Fruit fly (Drosophila melanogaster) whole organism, embryonic: Measurements from ENCODE around the gene CkIIbeta.

ENCODE experiments used
- Blimp-1 ChIP-seq: fragments of 200-800 bp; sonication (Bioruptor generic); optimal IDR thresholded peaks from 3 replicates; lab custom pipeline; 2018; ENCODE audit warnings: missing biosample characterization, missing genetic modification characterization, mild to moderate bottlenecking, moderate library complexity, missing genetic modification reagents
- CG12071 ChIP-seq: fragments of 200-800 bp; sonication (Bioruptor generic); optimal IDR thresholded peaks from 3 replicates; lab custom pipeline; 2018; ENCODE audit warnings: missing biosample characterization, mild to moderate bottlenecking, missing genetic modification characterization
- CG12155 ChIP-seq: fragments of 200-800 bp; sonication (Bioruptor generic); optimal IDR thresholded peaks from 3 replicates; lab custom pipeline; 2016; ENCODE audit warnings: missing biosample characterization, missing genetic modification characterization
- CG13287 ChIP-seq: fragments of 200-800 bp; sonication (Bioruptor generic); IDR thresholded peaks from 2 replicates; pipeline ENCODE4 v1.3.6; 2022; ENCODE audit warnings: missing biosample characterization, missing genetic modification characterization; ENCODE audit not compliant: partially characterized antibody
- CG13894 ChIP-seq: fragments of 200-800 bp; sonication (Bioruptor generic); optimal IDR thresholded peaks from 3 replicates; lab custom pipeline; 2018; ENCODE audit warnings: missing biosample characterization, mild to moderate bottlenecking, missing genetic modification characterization, moderate library complexity
- CG14050 ChIP-seq: fragments of 200-800 bp; sonication (Bioruptor generic); IDR thresholded peaks from 3 replicates; pipeline ENCODE4 v1.3.6; 2022; ENCODE audit warnings: missing biosample characterization, missing genetic modification characterization
- CG15514 ChIP-seq: fragments of 200-800 bp; sonication (Bioruptor generic); optimal IDR thresholded peaks from 3 replicates; lab custom pipeline; 2017; ENCODE audit warnings: missing biosample characterization, missing genetic modification characterization, mild to moderate bottlenecking, moderate library complexity, missing genetic modification reagents
- CG16813 ChIP-seq: fragments of 200-800 bp; sonication (Bioruptor generic); IDR thresholded peaks from 3 replicates; pipeline ENCODE4 v1.3.6; 2022; ENCODE audit warnings: missing biosample characterization, missing genetic modification characterization; ENCODE audit not compliant: partially characterized antibody
- CG16815 ChIP-seq: fragments of 200-800 bp; sonication (Bioruptor generic); optimal IDR thresholded peaks from 3 replicates; lab custom pipeline; 2017; ENCODE audit warnings: missing biosample characterization, mild to moderate bottlenecking, missing genetic modification characterization
- CG17328 ChIP-seq: fragments of 200-800 bp; sonication (Bioruptor generic); IDR thresholded peaks from 2 replicates; pipeline ENCODE4 v1.3.6; 2022; ENCODE audit warnings: missing biosample characterization, missing genetic modification characterization
- CG17912 ChIP-seq: fragments of 200-800 bp; sonication (Bioruptor generic); optimal IDR thresholded peaks from 2 replicates; lab custom pipeline; 2018; ENCODE audit warnings: missing biosample characterization, mild to moderate bottlenecking, missing genetic modification characterization
- CG2875 ChIP-seq: fragments of 200-800 bp; sonication (Bioruptor generic); optimal IDR thresholded peaks from 2 replicates; lab custom pipeline; 2017; ENCODE audit warnings: missing biosample characterization, mild to moderate bottlenecking, missing genetic modification characterization, missing genetic modification reagents
- CG31365 ChIP-seq: fragments of 200-800 bp; sonication (Bioruptor generic); optimal IDR thresholded peaks from 2 replicates; lab custom pipeline; 2018; ENCODE audit warnings: missing biosample characterization, mild to moderate bottlenecking, missing genetic modification characterization
- CG3407 ChIP-seq: fragments of 200-800 bp; sonication (Bioruptor generic); optimal IDR thresholded peaks from 2 replicates; lab custom pipeline; 2018; ENCODE audit warnings: missing biosample characterization, mild to moderate bottlenecking, missing genetic modification characterization
- CG4404 ChIP-seq: fragments of 200-800 bp; sonication (Bioruptor generic); IDR thresholded peaks from 2 replicates; pipeline ENCODE4 v1.3.6; 2022; ENCODE audit warnings: missing biosample characterization, missing genetic modification characterization
- CG5245 ChIP-seq: fragments of 200-800 bp; sonication (Bioruptor generic); optimal IDR thresholded peaks from 3 replicates; lab custom pipeline; 2016; ENCODE audit warnings: missing biosample characterization, missing genetic modification characterization
- CG6765 ChIP-seq: fragments of 200-800 bp; sonication (Bioruptor generic); optimal IDR thresholded peaks from 3 replicates; lab custom pipeline; 2017; ENCODE audit warnings: missing biosample characterization, mild to moderate bottlenecking, missing genetic modification characterization
- CG6791 ChIP-seq: fragments of 200-800 bp; sonication (Bioruptor generic); IDR thresholded peaks from 3 replicates; pipeline ENCODE4 v1.3.6; 2022; ENCODE audit warnings: missing biosample characterization, missing genetic modification characterization; ENCODE audit not compliant: partially characterized antibody
- CG7987 ChIP-seq: fragments of 200-800 bp; sonication (Bioruptor generic); optimal IDR thresholded peaks from 2 replicates; lab custom pipeline; 2018; ENCODE audit warnings: missing biosample characterization, mild to moderate bottlenecking, missing genetic modification characterization, moderate library complexity
- CG8944 ChIP-seq: fragments of 200-800 bp; sonication (Bioruptor generic); optimal IDR thresholded peaks from 3 replicates; lab custom pipeline; 2016; ENCODE audit warnings: missing biosample characterization, missing genetic modification characterization
- Camta ChIP-seq: fragments of 200-800 bp; sonication (Bioruptor generic); optimal IDR thresholded peaks from 2 replicates; lab custom pipeline; 2016; ENCODE audit warnings: missing biosample characterization, missing genetic modification characterization
- D ChIP-seq, 2 experiments: fragments of 200-800 bp in 1 of 2; fragments of >200 bp in 1 of 2; sonication (Bioruptor generic) in 1 of 2; optimal IDR thresholded peaks; 2 replicates in 1 of 2; 3 replicates in 1 of 2; lab custom pipeline; 2017; ENCODE audit warnings: mild to moderate bottlenecking in 1 of 2, missing biosample characterization in 1 of 2, missing genetic modification characterization in 1 of 2, missing genetic modification reagents in 1 of 2
- Doc3 ChIP-seq: fragments of 200-800 bp; sonication (Bioruptor generic); IDR thresholded peaks from 3 replicates; pipeline ENCODE4 v1.3.6; 2022; ENCODE audit warnings: missing biosample characterization, missing genetic modification characterization; ENCODE audit not compliant: partially characterized antibody
- Eip74EF ChIP-seq, 2 experiments: fragments of 200-800 bp in 1 of 2; fragments of >200 bp in 1 of 2; sonication (Bioruptor generic) in 1 of 2; optimal IDR thresholded peaks; 2 replicates each; lab custom pipeline; 2017 to 2019; ENCODE audit warnings: missing biosample characterization in 2 of 2, missing genetic modification characterization in 2 of 2, mild to moderate bottlenecking in 1 of 2, moderate library complexity in 1 of 2
- Ets97D ChIP-seq: fragments of 200-800 bp; sonication (Bioruptor generic); optimal IDR thresholded peaks from 3 replicates; lab custom pipeline; 2016; ENCODE audit warnings: missing biosample characterization, missing genetic modification characterization
- Gsc ChIP-seq: fragments of 200-800 bp; sonication (Bioruptor generic); IDR thresholded peaks from 2 replicates; pipeline ENCODE4 v1.3.6; 2022; ENCODE audit warnings: missing biosample characterization, missing genetic modification characterization
- Gug ChIP-seq: fragments of 200-800 bp; sonication (Bioruptor generic); IDR thresholded peaks from 4 replicates; pipeline ENCODE4 v1.3.6; 2022; ENCODE audit warnings: missing biosample characterization, missing genetic modification characterization
- H15 ChIP-seq: fragments of 200-800 bp; sonication (Bioruptor generic); IDR thresholded peaks from 3 replicates; pipeline ENCODE4 v1.3.6; 2022; ENCODE audit warnings: missing biosample characterization, missing genetic modification characterization
- HmgD ChIP-seq: fragments of 200-800 bp; sonication (Bioruptor generic); optimal IDR thresholded peaks from 3 replicates; lab custom pipeline; 2016; ENCODE audit warnings: missing biosample characterization, missing genetic modification characterization
- Pdp1 ChIP-seq, 2 experiments: fragments of 200-800 bp; sonication (Bioruptor generic); optimal IDR thresholded peaks; 3 replicates each; lab custom pipeline; 2016; ENCODE audit warnings: missing biosample characterization in 2 of 2, missing genetic modification characterization in 2 of 2, mild to moderate bottlenecking in 1 of 2, moderate library complexity in 1 of 2
- Six4 ChIP-seq: fragments of 200-800 bp; sonication (Bioruptor generic); optimal IDR thresholded peaks from 2 replicates; lab custom pipeline; 2016; ENCODE audit warnings: missing biosample characterization, missing genetic modification characterization
- Sry-β ChIP-seq: fragments of 200-800 bp; sonication (Bioruptor generic); optimal IDR thresholded peaks from 2 replicates; lab custom pipeline; 2018; ENCODE audit warnings: missing biosample characterization, mild to moderate bottlenecking, missing genetic modification characterization, moderate library complexity
- TFAM ChIP-seq: fragments of 200-800 bp; sonication (Bioruptor generic); optimal IDR thresholded peaks from 2 replicates; lab custom pipeline; 2017; ENCODE audit warnings: missing biosample characterization, missing genetic modification characterization, inconsistent platforms
- Taf1 ChIP-seq: fragments of 200-800 bp; sonication (Bioruptor generic); IDR thresholded peaks from 2 replicates; pipeline ENCODE4 v1.3.6; 2022; ENCODE audit warnings: missing biosample characterization, missing genetic modification characterization
- amos ChIP-seq: fragments of 200-800 bp; sonication (Bioruptor generic); IDR thresholded peaks from 2 replicates; pipeline ENCODE4 v1.3.6; 2022; ENCODE audit warnings: missing biosample characterization, missing genetic modification characterization; ENCODE audit not compliant: partially characterized antibody
- ase ChIP-seq: fragments of 200-800 bp; sonication (Bioruptor generic); IDR thresholded peaks from 3 replicates; pipeline ENCODE4 v1.3.6; 2022; ENCODE audit warnings: missing biosample characterization, missing genetic modification characterization
- caup ChIP-seq: fragments of 200-800 bp; sonication (Bioruptor generic); optimal IDR thresholded peaks from 3 replicates; lab custom pipeline; 2017; ENCODE audit warnings: missing biosample characterization, mild to moderate bottlenecking, missing genetic modification characterization, moderate library complexity; ENCODE audit not compliant: severe bottlenecking
- cg ChIP-seq: fragments of 200-800 bp; sonication (Bioruptor generic); optimal IDR thresholded peaks from 3 replicates; lab custom pipeline; 2019; ENCODE audit warnings: missing biosample characterization, mild to moderate bottlenecking, missing genetic modification characterization, moderate library complexity
- exex ChIP-seq: fragments of 200-800 bp; sonication (Bioruptor generic); optimal IDR thresholded peaks from 4 replicates; lab custom pipeline; 2018; ENCODE audit warnings: missing biosample characterization, mild to moderate bottlenecking, missing genetic modification characterization, moderate library complexity
- fd102C ChIP-seq: fragments of 200-800 bp; sonication (Bioruptor generic); optimal IDR thresholded peaks from 2 replicates; lab custom pipeline; 2018; ENCODE audit warnings: missing biosample characterization, mild to moderate bottlenecking, missing genetic modification characterization, moderate library complexity
- her ChIP-seq: fragments of 200-800 bp; sonication (Bioruptor generic); optimal IDR thresholded peaks from 2 replicates; lab custom pipeline; 2016; ENCODE audit warnings: missing biosample characterization, missing genetic modification characterization
- kay ChIP-seq: fragments of 200-800 bp; sonication (Bioruptor generic); optimal IDR thresholded peaks from 2 replicates; lab custom pipeline; 2016; ENCODE audit warnings: missing biosample characterization, missing genetic modification characterization
- luna ChIP-seq: fragments of 200-800 bp; sonication (Bioruptor generic); optimal IDR thresholded peaks from 2 replicates; lab custom pipeline; 2016; ENCODE audit warnings: missing biosample characterization, missing genetic modification characterization
- mirr ChIP-seq: fragments of 200-800 bp; sonication (Bioruptor generic); optimal IDR thresholded peaks from 3 replicates; lab custom pipeline; 2018; ENCODE audit warnings: missing biosample characterization, mild to moderate bottlenecking, missing genetic modification characterization
- org-1 ChIP-seq: fragments of 200-800 bp; sonication (Bioruptor generic); optimal IDR thresholded peaks from 2 replicates; lab custom pipeline; 2017; ENCODE audit warnings: missing biosample characterization, missing genetic modification characterization
- pb ChIP-seq: fragments of 200-800 bp; sonication (Bioruptor generic); optimal IDR thresholded peaks from 3 replicates; lab custom pipeline; 2016; ENCODE audit warnings: missing biosample characterization, missing genetic modification characterization
- ranshi ChIP-seq: fragments of 200-800 bp; sonication (Bioruptor generic); IDR thresholded peaks from 2 replicates; pipeline ENCODE4 v1.3.6; 2022; ENCODE audit warnings: missing biosample characterization, missing genetic modification characterization
- salm ChIP-seq: fragments of 200-800 bp; sonication (Bioruptor generic); optimal IDR thresholded peaks from 2 replicates; lab custom pipeline; 2018; ENCODE audit warnings: missing biosample characterization, mild to moderate bottlenecking, missing genetic modification characterization
- stwl ChIP-seq: fragments of 200-800 bp; sonication (Bioruptor generic); optimal IDR thresholded peaks from 3 replicates; lab custom pipeline; 2018; ENCODE audit warnings: missing biosample characterization, mild to moderate bottlenecking, missing genetic modification characterization, moderate library complexity

CkIIbeta gene

DNA sequence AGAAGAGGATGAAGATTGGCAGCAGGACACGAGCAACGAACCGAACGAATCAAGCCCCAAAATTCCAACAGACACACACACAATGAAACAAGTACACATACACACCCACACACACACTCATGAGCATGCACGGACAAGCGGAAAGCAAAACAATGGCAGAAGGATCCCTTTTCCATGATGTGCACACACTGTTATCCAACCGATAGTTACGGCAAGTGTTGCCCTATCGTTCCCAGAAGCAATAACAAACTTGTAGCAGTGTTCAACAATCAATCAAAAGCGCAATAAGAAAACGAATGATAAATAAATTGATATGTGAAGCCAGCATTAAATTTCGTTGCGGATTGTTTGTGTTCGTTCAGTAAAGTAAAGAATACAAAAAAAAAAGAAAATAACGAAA lies 4.6 kb downstream of the CkIIbeta start (continued):
- TF ChIP-seq org-1 (GFP tag; lab: Kevin White, UChicago) (no peak), CG14050 (GFP tag; lab: Robert Waterston, UW) (no peak), her (no peak), CG8944 (GFP tag; lab: Kevin White, UChicago) (no peak), H15 (GFP tag; lab: Robert Waterston, UW) (no peak), Six4 (GFP tag; lab: Kevin White, UChicago) (no peak), CG15514 (GFP tag; lab: Kevin White, UChicago) (no peak), ase (no peak), Sry-β (no peak), fd102C (no peak), Doc3 (no peak), CG17328 (GFP tag; lab: Robert Waterston, UW) (no peak), Camta (GFP tag; lab: Kevin White, UChicago) (no peak), kay (no peak), CG31365 (tag; lab: Kevin White, UChicago) (no peak), CG12071 (GFP tag; lab: Kevin White, UChicago) (no peak), Eip74EF (GFP tag; optimal IDR thresholded peaks at IDR 0.05; lab: Kevin White, UChicago) (no peak), CG7987 (GFP tag; lab: Kevin White, UChicago) (no peak), caup (GFP tag; lab: Kevin White, UChicago) (no peak), Gsc (GFP tag; lab: Robert Waterston, UW) (no peak), luna (GFP tag; lab: Kevin White, UChicago) (no peak), CG16815 (GFP tag; lab: Kevin White, UChicago) (no peak), D (optimal IDR thresholded peaks at IDR 0.05; lab: Kevin White, UChicago) (no peak), D (GFP tag; optimal IDR thresholded peaks at IDR 0.05; lab: Kevin White, UChicago) (no peak), amos (GFP tag; lab: Robert Waterston, UW) (peak; percentile 50; the same call in 1 of the 2 replicates), ranshi (GFP tag; lab: Robert Waterston, UW) (no peak), salm (tag; lab: Kevin White, UChicago) (no peak), exex (tag; lab: Kevin White, UChicago) (no peak), Pdp1 (GFP tag; optimal IDR thresholded peaks at IDR 0.05; lab: Kevin White, UChicago) (no peak), pb (no peak), CG17912 (GFP tag; lab: Kevin White, UChicago) (no peak), mirr (GFP tag; lab: Kevin White, UChicago) (no peak), Taf1 (GFP tag; lab: Robert Waterston, UW) (no peak), stwl (tag; lab: Kevin White, UChicago) (peak; percentile 100), CG13894 (tag; lab: Kevin White, UChicago) (no peak), CG16813 (GFP tag; lab: Robert Waterston, UW) (peak; percentile 63), Gug (no peak), CG6791 (GFP tag; lab: Robert Waterston, UW) (peak; percentile 61; the same call in 2 of the 3 replicates), TFAM (GFP tag; lab: Kevin White, UChicago) (no peak), CG6765 (GFP tag; lab: Kevin White, UChicago) (no peak), CG12155 (GFP tag; lab: Kevin White, UChicago) (no peak), CG4404 (GFP tag; lab: Robert Waterston, UW) (no peak), CG2875 (GFP tag; lab: Kevin White, UChicago) (no peak), CG5245 (GFP tag; lab: Kevin White, UChicago) (no peak), HmgD (GFP tag; lab: Kevin White, UChicago) (no peak), Blimp-1 (GFP tag; lab: Kevin White, UChicago) (no peak), CG13287 (GFP tag; lab: Robert Waterston, UW) (no peak), CG3407 (GFP tag; lab: Kevin White, UChicago) (no peak), cg (peak; percentile 61), Ets97D (peak; percentile 52)
